Worm (Caenorhabditis elegans): ENCODE data around the gene T19H5.7.

The T19H5.7 gene

DNA sequence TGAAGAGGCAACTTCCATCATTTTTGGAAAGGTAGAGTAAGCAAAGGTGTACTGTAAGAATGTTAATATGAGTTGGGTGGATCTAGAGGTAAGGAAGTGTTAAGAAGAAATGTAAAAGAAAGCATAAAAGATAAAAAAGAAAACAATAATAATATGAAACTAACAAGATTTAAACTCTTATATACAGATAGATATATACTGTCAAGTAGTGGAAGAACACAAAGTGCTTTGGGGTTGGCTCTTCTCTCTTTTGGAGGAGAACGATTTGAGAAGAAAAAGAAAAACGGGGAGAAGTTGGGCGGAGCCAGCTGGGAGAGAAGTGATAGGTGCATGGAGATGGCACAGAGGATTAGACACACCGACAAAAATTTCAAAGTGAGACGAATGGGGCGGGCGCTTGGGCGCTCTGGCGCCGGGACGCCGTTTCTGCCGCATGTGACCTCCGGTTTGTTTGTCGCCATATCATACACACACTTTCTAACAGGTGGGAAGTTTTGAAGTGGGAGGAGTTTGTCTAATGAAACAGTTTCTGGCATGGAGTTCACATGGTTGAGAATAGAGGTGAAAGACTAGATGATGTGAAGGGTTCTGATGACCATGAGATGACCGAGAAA lies 7.5 kb upstream of the T19H5.7 start, which contains the start of gene T19H5.4 (continued):
- peak; percentile 82 for TF ChIP-seq attf-5 (GFP tag; optimal IDR thresholded peaks at IDR 0.05)
- no peak; the same call in 1 of the 2 replicates for TF ChIP-seq C06A6.2 (GFP tag; conservative IDR thresholded peaks at IDR 0.05)
- peak; percentile 91 for TF ChIP-seq ets-4 (GFP tag; optimal IDR thresholded peaks at IDR 0.05)
- no peak for TF ChIP-seq ztf-18 (tag; optimal IDR thresholded peaks at IDR 0.05)
- no peak for TF ChIP-seq snpc-1.1 (tag; optimal IDR thresholded peaks at IDR 0.05; ENCODE audit: insufficient read depth)
- TF ChIP-seq tbx-9 (tag; optimal IDR thresholded peaks at IDR 0.05; ENCODE audit: borderline replicate concordance): no peak
- no peak for TF ChIP-seq nhr-90 (tag; optimal IDR thresholded peaks at IDR 0.05)
- TF ChIP-seq aptf-2 (GFP tag; conservative IDR thresholded peaks at IDR 0.05): no peak
- no peak for TF ChIP-seq lin-35 (GFP tag; optimal IDR thresholded peaks at IDR 0.05)
- TF ChIP-seq akir-1 (GFP tag; optimal IDR thresholded peaks at IDR 0.05): no peak
- TF ChIP-seq rec-8 (tag; optimal IDR thresholded peaks at IDR 0.05): no peak
- peak; percentile 59 for TF ChIP-seq ztf-22 (GFP tag; optimal IDR thresholded peaks at IDR 0.05)
- TF ChIP-seq ceh-58 (GFP tag; IDR thresholded peaks at IDR 0.05): no peak
- no peak for TF ChIP-seq ekl-4 (GFP tag; IDR thresholded peaks at IDR 0.05)
- peak; percentile 41 for TF ChIP-seq K12H6.12 (tag; optimal IDR thresholded peaks at IDR 0.05)
- 0 out of 2 replicates have a peak, but pooled peaks have one; percentile 65 for TF ChIP-seq let-526 (GFP tag; IDR thresholded peaks at IDR 0.05)
- peak; percentile 48 for TF ChIP-seq atf-7 (tag; optimal IDR thresholded peaks at IDR 0.05)
- no peak for TF ChIP-seq Y53F4B.3 (GFP tag; IDR thresholded peaks at IDR 0.05)
- peak; percentile 34 for TF ChIP-seq tbp1 (GFP tag; optimal IDR thresholded peaks at IDR 0.05)
- TF ChIP-seq F57C9.4 (tag; optimal IDR thresholded peaks at IDR 0.05): no peak
- TF ChIP-seq F39B2.1 (GFP tag; IDR thresholded peaks at IDR 0.05): no peak

DNA sequence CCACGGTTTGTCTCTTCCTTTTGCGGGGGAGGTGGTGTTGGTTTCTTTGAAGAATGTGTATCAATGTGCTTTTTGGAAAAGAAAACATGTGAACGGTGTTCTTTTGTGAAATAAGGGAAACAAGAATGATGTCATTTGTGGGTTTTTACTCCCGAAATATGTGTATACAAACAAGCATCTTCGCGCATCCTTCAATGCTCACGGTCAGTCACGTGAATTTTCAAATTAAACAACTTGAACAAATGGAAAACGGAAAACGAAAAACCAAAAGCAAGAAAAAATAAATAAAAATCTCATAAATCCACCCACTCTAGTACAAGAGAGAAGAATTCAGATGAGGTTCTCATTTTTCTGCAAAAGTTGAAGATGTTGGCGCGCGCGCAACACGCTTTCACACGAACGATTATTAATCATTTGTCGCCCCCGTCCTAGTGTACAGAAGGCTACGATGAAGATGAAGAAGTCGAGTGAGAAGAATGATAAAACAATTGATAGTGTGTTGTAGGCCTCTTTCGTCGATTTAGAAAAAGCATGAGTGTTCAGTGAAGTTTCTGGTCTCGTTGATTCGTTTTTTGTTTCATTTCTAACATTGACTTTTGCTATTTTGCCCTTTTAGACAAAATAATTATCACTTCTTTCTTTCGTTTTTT lies 5.3 kb upstream of the T19H5.7 start:
- TF ChIP-seq nfyb-1 (GFP tag; IDR thresholded peaks at IDR 0.05): no peak
- no peak for TF ChIP-seq mxl-1 (tag; optimal IDR thresholded peaks at IDR 0.05)
- TF ChIP-seq snpc-1.3 (tag; optimal IDR thresholded peaks at IDR 0.05; ENCODE audit: insufficient read depth): no peak
- TF ChIP-seq pha-4 (tag; optimal IDR thresholded peaks at IDR 0.05): no peak
- TF ChIP-seq F49E8.2 (tag; optimal IDR thresholded peaks at IDR 0.05; ENCODE audit: insufficient read depth): no peak
- no peak for TF ChIP-seq him-1 (tag; optimal IDR thresholded peaks at IDR 0.05)
- no peak for TF ChIP-seq ztf-22 (GFP tag; optimal IDR thresholded peaks at IDR 0.05)
- TF ChIP-seq ceh-58 (GFP tag; IDR thresholded peaks at IDR 0.05): no peak
- TF ChIP-seq madf-6 (GFP tag; IDR thresholded peaks at IDR 0.05): no peak
- TF ChIP-seq hmg-20 (GFP tag; IDR thresholded peaks at IDR 0.05): no peak
- TF ChIP-seq lin-54 (GFP tag; optimal IDR thresholded peaks at IDR 0.05): no peak
- TF ChIP-seq lin-35 (GFP tag; optimal IDR thresholded peaks at IDR 0.05): no peak

- TF ChIP-seq hmg-20 (GFP tag; IDR thresholded peaks at IDR 0.05): no peak
- TF ChIP-seq T07F8.4 (tag; optimal IDR thresholded peaks at IDR 0.05): no peak
- no peak for TF ChIP-seq rec-8 (tag; optimal IDR thresholded peaks at IDR 0.05)
- no peak for TF ChIP-seq ccch-3 (GFP tag; optimal IDR thresholded peaks at IDR 0.05)
- no peak for TF ChIP-seq egl-18 (GFP tag; IDR thresholded peaks at IDR 0.05)
- TF ChIP-seq die-1 (tag; optimal IDR thresholded peaks at IDR 0.05): no peak
- TF ChIP-seq ekl-4 (GFP tag; IDR thresholded peaks at IDR 0.05): no peak
Observed at ce11 chrII:9483342-9483741, 3.4 kb upstream of the T19H5.7 start.
